Fruit fly (Drosophila melanogaster): ENCODE data around the gene CG10154.

Gene CG10154

dm6 chr3L:13435170-13435727 is 1.7 kb downstream of the CG10154 start, which contains the start of gene CG10713:
Gene CG10713 (minus strand): TSS chr3L:13435229.
- no peak for TF ChIP-seq brk (GFP tag; optimal IDR thresholded peaks at IDR 0.05)
- TF ChIP-seq Sp1 (GFP tag; optimal IDR thresholded peaks at IDR 0.05): peak; percentile 5

- TF ChIP-seq Sp1 (GFP tag; optimal IDR thresholded peaks at IDR 0.05) (no peak), rgr (GFP tag; optimal IDR thresholded peaks at IDR 0.05) (no peak), usp (GFP tag; optimal IDR thresholded peaks at IDR 0.05) (no peak), Dfd (GFP tag; optimal IDR thresholded peaks at IDR 0.05) (no peak)
These were observed 3.4 kb downstream of the CG10154 start for dm6 chr3L:13433522-13433921.

- TF ChIP-seq Abd-B (GFP tag; optimal IDR thresholded peaks at IDR 0.05) (no peak), HLH106 (tag; optimal IDR thresholded peaks at IDR 0.05) (no peak), Dfd (GFP tag; optimal IDR thresholded peaks at IDR 0.05) (no peak), fru (GFP tag; optimal IDR thresholded peaks at IDR 0.05) (no peak), rgr (GFP tag; optimal IDR thresholded peaks at IDR 0.05) (no peak), br (GFP tag; optimal IDR thresholded peaks at IDR 0.05) (no peak), Sp1 (GFP tag; optimal IDR thresholded peaks at IDR 0.05) (no peak), CrebA (GFP tag; optimal IDR thresholded peaks at IDR 0.05; ENCODE audit: borderline replicate concordance) (no peak)
These were observed 4.1 kb downstream of the CG10154 start for dm6 chr3L:13432791-13433190.

dm6 chr3L:13430171-13430570 is 6.8 kb downstream of the CG10154 start:
- TF ChIP-seq ey (GFP tag; optimal IDR thresholded peaks at IDR 0.05): no peak
- TF ChIP-seq Dfd (GFP tag; optimal IDR thresholded peaks at IDR 0.05): peak; percentile 94

dm6 chr3L:13426573-13426972 is 10.4 kb downstream of the CG10154 start, which contains the start of gene CG14105:
Gene CG14105 (minus strand): TSS chr3L:13426673.
- TF ChIP-seq Mio (GFP tag; optimal IDR thresholded peaks at IDR 0.05) (no peak), lola (GFP tag; optimal IDR thresholded peaks at IDR 0.05) (no peak), br (GFP tag; optimal IDR thresholded peaks at IDR 0.05) (no peak), Myc (optimal IDR thresholded peaks at IDR 0.05) (no peak), Abd-B (GFP tag; optimal IDR thresholded peaks at IDR 0.05) (no peak), GATAd (GFP tag; optimal IDR thresholded peaks at IDR 0.05) (no peak), Sp1 (GFP tag; optimal IDR thresholded peaks at IDR 0.05) (no peak), woc (GFP tag; optimal IDR thresholded peaks at IDR 0.05) (no peak), rgr (GFP tag; optimal IDR thresholded peaks at IDR 0.05) (no peak), sv (GFP tag; optimal IDR thresholded peaks at IDR 0.05) (no peak), OdsH (GFP tag; optimal IDR thresholded peaks at IDR 0.05) (no peak), jim (GFP tag; optimal IDR thresholded peaks at IDR 0.05) (no peak)

dm6 chr3L:13425571-13425970 is 11.4 kb downstream of the CG10154 start, which contains the start of gene CG14106:
Gene CG14106 (minus strand): TSS chr3L:13425671.
- no peak for TF ChIP-seq psq (GFP tag; optimal IDR thresholded peaks at IDR 0.05)
- TF ChIP-seq rgr (GFP tag; optimal IDR thresholded peaks at IDR 0.05): no peak
- TF ChIP-seq Jra (GFP tag; optimal IDR thresholded peaks at IDR 0.05): no peak
- no peak for TF ChIP-seq Rel (GFP tag; optimal IDR thresholded peaks at IDR 0.05)
- TF ChIP-seq Rel (tag; optimal IDR thresholded peaks at IDR 0.05): no peak
- no peak for TF ChIP-seq usp (GFP tag; optimal IDR thresholded peaks at IDR 0.05)
- no peak for TF ChIP-seq pan (optimal IDR thresholded peaks at IDR 0.05)

- TF ChIP-seq sage (GFP tag; optimal IDR thresholded peaks at IDR 0.05): no peak
- no peak for TF ChIP-seq Abd-B (GFP tag; optimal IDR thresholded peaks at IDR 0.05)
- TF ChIP-seq Myc (optimal IDR thresholded peaks at IDR 0.05): no peak
- no peak for TF ChIP-seq Dfd (GFP tag; optimal IDR thresholded peaks at IDR 0.05)
- no peak for TF ChIP-seq sv (GFP tag; optimal IDR thresholded peaks at IDR 0.05)
- TF ChIP-seq Rel (GFP tag; optimal IDR thresholded peaks at IDR 0.05): no peak
- TF ChIP-seq Rel (tag; optimal IDR thresholded peaks at IDR 0.05): no peak
- TF ChIP-seq OdsH (GFP tag; optimal IDR thresholded peaks at IDR 0.05): no peak
- TF ChIP-seq Vsx2 (GFP tag; optimal IDR thresholded peaks at IDR 0.05; ENCODE audit: partially characterized antibody): no peak
- no peak for TF ChIP-seq Jra (GFP tag; optimal IDR thresholded peaks at IDR 0.05)
- TF ChIP-seq tai (GFP tag; optimal IDR thresholded peaks at IDR 0.05): no peak
These were observed 12.9 kb downstream of the CG10154 start, which contains the start of gene CG33263 for dm6 chr3L:13424068-13424467. Gene CG33263 (minus strand): TSS chr3L:13424168.

Measured in whole organism, wandering third instar larva.